Fruit fly (Drosophila melanogaster): ENCODE results near the gene Dhc93AB.

Gene Dhc93AB

dm6 chr3R:21067543-21067942 lies 25.2 kb upstream of the Dhc93AB start:
- TF ChIP-seq CG15710 (tag; optimal IDR thresholded peaks at IDR 0.05) (no peak), rn (GFP tag; IDR thresholded peaks at IDR 0.05) (no peak), CG10348 (GFP tag; IDR thresholded peaks at IDR 0.05) (no peak), CG9948 (tag; optimal IDR thresholded peaks at IDR 0.05) (no peak), CG34367 (tag; optimal IDR thresholded peaks at IDR 0.05) (no peak), EcR (GFP tag; optimal IDR thresholded peaks at IDR 0.05) (no peak), Snoo (tag; optimal IDR thresholded peaks at IDR 0.05) (no peak)

DNA sequence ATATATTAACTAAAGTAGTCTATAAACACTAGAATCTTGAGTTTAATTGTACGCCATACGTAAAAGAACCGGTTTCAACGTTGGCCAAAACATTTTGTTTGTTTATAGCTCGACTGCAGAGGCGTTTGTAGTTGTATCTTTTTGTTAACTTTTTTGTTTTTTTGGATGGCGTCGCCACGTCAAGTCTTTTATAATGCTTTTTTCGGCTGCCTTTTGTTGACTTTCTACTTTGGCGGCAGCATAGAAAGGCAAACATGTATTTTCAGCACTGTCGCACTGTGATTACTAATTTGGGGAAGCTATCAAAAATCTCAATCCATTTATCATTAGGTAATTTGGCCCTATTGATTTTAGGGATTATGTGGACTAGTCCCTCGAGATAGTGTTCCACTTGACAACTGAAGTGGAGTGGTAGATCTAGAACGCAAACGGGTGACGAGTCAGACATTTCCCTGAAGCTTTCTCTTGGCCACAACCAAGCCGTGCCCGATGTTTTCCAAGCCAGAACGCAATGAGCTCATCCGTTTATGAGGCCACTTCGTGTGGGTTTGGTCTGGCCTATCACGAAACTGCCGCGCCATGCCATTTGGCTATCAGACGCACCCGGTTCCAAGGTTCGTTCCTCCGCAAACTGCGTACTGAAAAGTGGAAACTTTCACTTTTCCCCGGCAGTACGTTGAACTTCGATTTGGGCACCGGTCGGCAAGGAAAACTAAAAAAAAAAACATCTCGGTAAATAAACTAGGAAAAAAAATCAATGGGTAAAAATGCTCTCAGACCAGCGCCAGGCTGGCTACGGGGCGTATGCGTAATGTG lies 24.4 kb upstream of the Dhc93AB start:
- TF ChIP-seq CG4496 (GFP tag; IDR thresholded peaks at IDR 0.05) (peak; percentile 62; the same call in 2 of the 3 replicates), fd96Ca (GFP tag; IDR thresholded peaks at IDR 0.05) (no peak), CG15710 (tag; optimal IDR thresholded peaks at IDR 0.05) (no peak), CG17806 (tag; optimal IDR thresholded peaks at IDR 0.05) (no peak), Pif1A (GFP tag; optimal IDR thresholded peaks at IDR 0.05) (no peak), CG12605 (GFP tag; IDR thresholded peaks at IDR 0.05) (0 out of 2 replicates have a peak, but pooled peaks have one; percentile 13)

dm6 chr3R:21065696-21066080 lies 23.4 kb upstream of the Dhc93AB start:
- TF ChIP-seq CG15710 (tag; optimal IDR thresholded peaks at IDR 0.05) (no peak), CG4496 (GFP tag; IDR thresholded peaks at IDR 0.05) (peak; percentile 46; the same call in 2 of the 3 replicates), Ets98B (GFP tag; IDR thresholded peaks at IDR 0.05) (no peak), CG13204 (GFP tag; optimal IDR thresholded peaks at IDR 0.05) (no peak), CG32121 (GFP tag; IDR thresholded peaks at IDR 0.05) (peak; percentile 48), rn (GFP tag; IDR thresholded peaks at IDR 0.05) (no peak), gl (tag; optimal IDR thresholded peaks at IDR 0.05) (no peak), CG17806 (tag; optimal IDR thresholded peaks at IDR 0.05) (no peak), EcR (GFP tag; optimal IDR thresholded peaks at IDR 0.05) (no peak), Snoo (tag; optimal IDR thresholded peaks at IDR 0.05) (no peak), CG9948 (tag; optimal IDR thresholded peaks at IDR 0.05) (no peak), CG12605 (GFP tag; IDR thresholded peaks at IDR 0.05) (no peak), Pif1A (GFP tag; optimal IDR thresholded peaks at IDR 0.05) (no peak), D1 (tag; optimal IDR thresholded peaks at IDR 0.05) (no peak)

DNA sequence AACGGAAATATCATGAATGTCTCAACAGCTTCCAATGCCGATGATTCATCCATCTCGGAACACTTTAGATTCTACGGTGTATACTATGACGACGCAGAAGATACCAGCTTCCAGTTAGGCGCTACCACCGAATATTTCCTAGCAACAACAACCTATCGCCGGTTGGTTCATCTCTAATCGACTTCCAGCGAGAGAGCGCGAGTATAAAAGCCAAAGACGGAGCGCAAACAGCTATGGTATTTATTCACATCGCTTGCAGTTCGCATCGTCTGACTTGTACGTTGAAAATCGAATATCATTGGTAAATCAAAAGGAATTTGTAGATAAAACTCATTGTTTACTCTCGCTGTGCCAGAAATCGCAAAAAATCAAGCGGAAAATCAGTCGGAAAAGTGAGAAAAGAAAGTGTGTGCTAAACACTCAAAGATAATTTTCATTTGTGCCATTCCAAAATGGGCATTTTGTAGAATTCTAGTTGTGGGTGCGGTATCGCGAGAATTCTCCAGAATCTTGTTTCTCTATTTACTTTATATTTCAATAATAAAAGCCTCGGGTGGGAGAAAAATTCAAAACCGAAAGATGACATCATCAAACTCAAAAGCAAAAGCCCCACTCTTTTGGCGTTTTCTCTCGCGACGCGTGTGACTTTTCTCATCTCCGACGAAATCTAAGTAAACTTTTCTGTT lies 22.9 kb upstream of the Dhc93AB start, which contains the start of gene AnxB9:
AnxB9 (plus strand) TSS at position 232 of the 686 bp plus-strand sequence.
- TF ChIP-seq EcR (GFP tag; optimal IDR thresholded peaks at IDR 0.05), result peak; percentile 3
- no peak for TF ChIP-seq rn (GFP tag; IDR thresholded peaks at IDR 0.05)
- TF ChIP-seq CG8301 (tag; optimal IDR thresholded peaks at IDR 0.05), result no peak
- TF ChIP-seq CG4496 (GFP tag; IDR thresholded peaks at IDR 0.05), result peak; percentile 56; the same call in 1 of the 3 replicates
- peak; percentile 25 for TF ChIP-seq Pif1B (GFP tag; optimal IDR thresholded peaks at IDR 0.05)
- peak; percentile 51; the same call in 1 of the 2 replicates for TF ChIP-seq CG32121 (GFP tag; IDR thresholded peaks at IDR 0.05)
- peak; percentile 3 for TF ChIP-seq CG15710 (tag; optimal IDR thresholded peaks at IDR 0.05)
- peak; percentile 12 for TF ChIP-seq Snoo (tag; optimal IDR thresholded peaks at IDR 0.05)
- TF ChIP-seq CG12605 (GFP tag; IDR thresholded peaks at IDR 0.05), result peak; percentile 51; the same call in 1 of the 2 replicates
- TF ChIP-seq CG34367 (tag; optimal IDR thresholded peaks at IDR 0.05), result no peak
- peak; percentile 47 for TF ChIP-seq Ets98B (GFP tag; IDR thresholded peaks at IDR 0.05)
- TF ChIP-seq Pif1A (GFP tag; optimal IDR thresholded peaks at IDR 0.05), result peak; percentile 32
- no peak for TF ChIP-seq D1 (tag; optimal IDR thresholded peaks at IDR 0.05)
- peak; percentile 4 for TF ChIP-seq CG17806 (tag; optimal IDR thresholded peaks at IDR 0.05)

- peak; percentile 41 for TF ChIP-seq EcR (GFP tag; optimal IDR thresholded peaks at IDR 0.05)
- no peak for TF ChIP-seq gl (tag; optimal IDR thresholded peaks at IDR 0.05)
Observed at dm6 chr3R:21064000-21064924, 22.0 kb upstream of the Dhc93AB start, which contains the start of gene Cortactin. Cortactin (minus strand) TSS chr3R:21064471.

dm6 chr3R:21063433-21063832 lies 21.1 kb upstream of the Dhc93AB start:
- TF ChIP-seq CG15710 (tag; optimal IDR thresholded peaks at IDR 0.05), result no peak
- TF ChIP-seq CG32121 (GFP tag; IDR thresholded peaks at IDR 0.05), result no peak
- no peak for TF ChIP-seq fd96Ca (GFP tag; IDR thresholded peaks at IDR 0.05)
- TF ChIP-seq CG13204 (GFP tag; optimal IDR thresholded peaks at IDR 0.05), result no peak
- no peak for TF ChIP-seq CG8301 (tag; optimal IDR thresholded peaks at IDR 0.05)
- no peak for TF ChIP-seq Snoo (tag; optimal IDR thresholded peaks at IDR 0.05)
- TF ChIP-seq CG9948 (tag; optimal IDR thresholded peaks at IDR 0.05), result no peak
- TF ChIP-seq CG12605 (GFP tag; IDR thresholded peaks at IDR 0.05), result no peak
- TF ChIP-seq CG14655 (GFP tag; optimal IDR thresholded peaks at IDR 0.05), result no peak
- no peak for TF ChIP-seq CG4496 (GFP tag; IDR thresholded peaks at IDR 0.05)

Measured in whole organism, pupa.